Fruit fly (Drosophila melanogaster) Kc167 (cell line): ENCODE measurements around the gene CG3165.

Experiments
- Myc ChIP-seq: fragments of >200 bp; optimal IDR thresholded peaks from 2 replicates; lab custom pipeline; 2017; ENCODE audit warnings: missing external identifiers
- Sin3A ChIP-seq: fragments of >200 bp; optimal IDR thresholded peaks from 2 replicates; lab custom pipeline; 2018; ENCODE audit warnings: missing external identifiers
- h ChIP-seq: fragments of >200 bp; optimal IDR thresholded peaks from 3 replicates; lab custom pipeline; 2018; ENCODE audit warnings: missing external identifiers
- insv ChIP-seq: fragments of >200 bp; optimal IDR thresholded peaks from 3 replicates; lab custom pipeline; 2018; ENCODE audit warnings: missing external identifiers
- psq ChIP-seq: fragments of >200 bp; optimal IDR thresholded peaks from 2 replicates; lab custom pipeline; 2017; ENCODE audit warnings: missing external identifiers
- ttk ChIP-seq: sonication (Bioruptor generic); optimal IDR thresholded peaks from 2 replicates; lab custom pipeline; 2017; ENCODE audit warnings: missing external identifiers

DNA sequence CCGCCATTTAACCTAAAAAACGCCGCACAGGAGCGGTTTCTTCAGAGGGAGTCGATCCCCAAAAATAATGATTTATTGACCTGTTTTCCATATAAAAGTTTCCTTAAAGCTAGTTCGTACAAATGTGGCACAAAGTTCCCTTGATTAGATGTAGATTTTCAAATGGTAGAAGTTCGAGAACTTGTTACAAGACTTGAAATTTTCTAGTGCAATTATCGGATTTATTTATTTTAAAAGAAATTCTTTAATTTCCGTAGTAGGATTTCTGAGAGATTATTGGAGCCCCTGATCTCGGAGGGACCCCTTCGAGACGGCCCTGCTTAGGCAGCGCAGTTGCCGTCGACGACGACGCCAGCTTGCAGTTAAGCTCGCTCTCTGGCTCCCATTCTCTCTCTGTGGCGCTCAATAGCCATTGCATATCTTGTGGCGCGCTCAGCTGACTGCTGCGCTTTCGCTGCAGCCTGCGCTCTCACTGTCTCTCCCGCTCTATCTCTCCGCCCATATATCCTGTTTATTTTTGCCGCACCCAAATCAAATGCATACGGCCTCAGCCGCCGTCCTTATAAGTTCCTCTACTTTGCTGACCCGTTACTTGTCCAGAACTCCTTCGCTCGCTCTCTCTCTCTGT, 19.3 kb upstream of the CG3165 start:
- TF ChIP-seq h (lab: Kevin White, UChicago) (no peak), psq (lab: Kevin White, UChicago) (no peak), insv (no peak), Myc (lab: Kevin White, UChicago) (no peak), ttk (lab: Kevin White, UChicago) (no peak), Sin3A (lab: Kevin White, UChicago) (no peak)
